Fruit fly (Drosophila melanogaster) whole organism, wandering third instar larva: ENCODE measurements around the gene NdufA3.

Experiments used
- Abd-B ChIP-seq: fragments of >200 bp; optimal IDR thresholded peaks from 2 replicates; lab custom pipeline; 2017; ENCODE audit warnings: missing biosample characterization, missing genetic modification characterization
- CG9705 ChIP-seq: fragments of 200-800 bp; sonication (Bioruptor generic); optimal IDR thresholded peaks from 2 replicates; lab custom pipeline; 2018; ENCODE audit warnings: missing biosample characterization, mild to moderate bottlenecking, missing genetic modification characterization
- CrebA ChIP-seq: fragments of 200-800 bp; sonication (Bioruptor generic); optimal IDR thresholded peaks from 2 replicates; lab custom pipeline; 2016; ENCODE audit warnings: missing biosample characterization, mild to moderate bottlenecking, missing genetic modification characterization, borderline replicate concordance
- Dfd ChIP-seq: fragments of >200 bp; optimal IDR thresholded peaks from 2 replicates; lab custom pipeline; 2017; ENCODE audit warnings: missing biosample characterization, missing genetic modification characterization
- Dif ChIP-seq: fragments of 200-275, 200-300 bp; sonication (Bioruptor generic); optimal IDR thresholded peaks from 2 replicates; lab custom pipeline; 2018; ENCODE audit warnings: missing biosample characterization, missing genetic modification characterization; ENCODE audit not compliant: partially characterized antibody
- HLH106 ChIP-seq: fragments of 200-800 bp; optimal IDR thresholded peaks from 3 replicates; lab custom pipeline; 2019; ENCODE audit warnings: missing biosample characterization, mild to moderate bottlenecking, missing genetic modification characterization, moderate library complexity
- Hnf4 ChIP-seq: fragments of 200-800 bp; sonication (Bioruptor generic); optimal IDR thresholded peaks from 2 replicates; lab custom pipeline; 2016; ENCODE audit warnings: missing biosample characterization, mild to moderate bottlenecking, missing genetic modification characterization
- Hr83 ChIP-seq: fragments of 200-300 bp; sonication (Bioruptor generic); optimal IDR thresholded peaks from 2 replicates; lab custom pipeline; 2016; ENCODE audit warnings: missing biosample characterization, mild to moderate bottlenecking, missing genetic modification characterization, moderate library complexity; ENCODE audit not compliant: poor library complexity, severe bottlenecking
- Jra ChIP-seq: sonication (Bioruptor generic); optimal IDR thresholded peaks from 2 replicates; lab custom pipeline; 2016; ENCODE audit warnings: missing biosample characterization, missing genetic modification characterization
- Mio ChIP-seq: sonication (Bioruptor generic); optimal IDR thresholded peaks from 2 replicates; lab custom pipeline; 2016; ENCODE audit warnings: missing biosample characterization, missing genetic modification characterization
- Myc ChIP-seq: fragments of >200 bp; optimal IDR thresholded peaks from 2 replicates; lab custom pipeline; 2017
- N ChIP-seq: fragments of >200 bp; optimal IDR thresholded peaks from 2 replicates; lab custom pipeline; 2018; ENCODE audit warnings: missing biosample characterization, missing external identifiers, missing genetic modification characterization
- OdsH ChIP-seq: fragments of 200-800 bp; sonication (Bioruptor generic); optimal IDR thresholded peaks from 2 replicates; lab custom pipeline; 2016; ENCODE audit warnings: missing biosample characterization, mild to moderate bottlenecking, missing genetic modification characterization
- Rel ChIP-seq, 2 experiments: fragments of 200-800 bp; sonication (Bioruptor generic) in 1 of 2; optimal IDR thresholded peaks; 2 replicates in 1 of 2; 3 replicates in 1 of 2; lab custom pipeline; 2016 to 2019; ENCODE audit warnings: mild to moderate bottlenecking in 2 of 2, missing biosample characterization in 2 of 2, missing genetic modification characterization in 2 of 2, moderate library complexity in 1 of 2
- Sp1 ChIP-seq: fragments of 200-800 bp; sonication (Bioruptor generic); optimal IDR thresholded peaks from 3 replicates; lab custom pipeline; 2019; ENCODE audit warnings: missing biosample characterization, mild to moderate bottlenecking, missing genetic modification characterization, moderate library complexity
- Vsx2 ChIP-seq: fragments of 200-300, 225-300 bp; sonication (Bioruptor generic); optimal IDR thresholded peaks from 2 replicates; lab custom pipeline; 2018; ENCODE audit warnings: missing biosample characterization, missing genetic modification characterization; ENCODE audit not compliant: partially characterized antibody
- br ChIP-seq: fragments of 200-800 bp; sonication (Bioruptor generic); optimal IDR thresholded peaks from 2 replicates; lab custom pipeline; 2016; ENCODE audit warnings: missing biosample characterization, missing genetic modification characterization
- brk ChIP-seq: fragments of 200-800 bp; sonication (Bioruptor generic); optimal IDR thresholded peaks from 2 replicates; lab custom pipeline; 2016; ENCODE audit warnings: missing biosample characterization, mild to moderate bottlenecking, missing genetic modification characterization
- dl ChIP-seq, 2 experiments: fragments of 175-275, 200-275 bp in 1 of 2; fragments of 200-275 bp in 1 of 2; sonication (Bioruptor generic); optimal IDR thresholded peaks; lab custom pipeline; 2018; ENCODE audit warnings: mild to moderate bottlenecking in 2 of 2, missing biosample characterization in 2 of 2, missing genetic modification characterization in 2 of 2, moderate library complexity in 2 of 2; ENCODE audit not compliant: partially characterized antibody in 2 of 2, insufficient read depth in 1 of 2
- dsf ChIP-seq: sonication (Bioruptor generic); optimal IDR thresholded peaks from 2 replicates; lab custom pipeline; 2016; ENCODE audit warnings: missing biosample characterization, missing genetic modification characterization, borderline replicate concordance
- ey ChIP-seq: fragments of 200-800 bp; sonication (Bioruptor generic); optimal IDR thresholded peaks from 2 replicates; lab custom pipeline; 2016; ENCODE audit warnings: missing biosample characterization, missing genetic modification characterization
- foxo ChIP-seq, 2 experiments: fragments of 200-800 bp; sonication (Bioruptor generic); optimal IDR thresholded peaks; 2 replicates in 1 of 2; 3 replicates in 1 of 2; lab custom pipeline; 2016 to 2017; ENCODE audit warnings: missing biosample characterization in 2 of 2, missing genetic modification characterization in 2 of 2
- fru ChIP-seq: fragments of 200-800 bp; sonication (Bioruptor generic); optimal IDR thresholded peaks from 3 replicates; lab custom pipeline; 2016; ENCODE audit warnings: missing biosample characterization, mild to moderate bottlenecking, missing genetic modification characterization
- h ChIP-seq: fragments of 200-800 bp; sonication (Bioruptor generic); optimal IDR thresholded peaks from 3 replicates; lab custom pipeline; 2016; ENCODE audit warnings: missing biosample characterization, mild to moderate bottlenecking, missing genetic modification characterization
- lola ChIP-seq: fragments of >200 bp; optimal IDR thresholded peaks from 2 replicates; lab custom pipeline; 2017; ENCODE audit warnings: missing biosample characterization, missing genetic modification characterization
- psq ChIP-seq: fragments of 200-800 bp; sonication (Bioruptor generic); optimal IDR thresholded peaks from 3 replicates; lab custom pipeline; 2017; ENCODE audit warnings: missing biosample characterization, mild to moderate bottlenecking, missing genetic modification characterization, moderate library complexity
- rgr ChIP-seq: fragments of 200-800 bp; sonication (Bioruptor generic); optimal IDR thresholded peaks from 3 replicates; lab custom pipeline; 2016; ENCODE audit warnings: missing biosample characterization, mild to moderate bottlenecking, missing genetic modification characterization
- sage ChIP-seq: fragments of 200-800 bp; sonication (Bioruptor generic); optimal IDR thresholded peaks from 2 replicates; lab custom pipeline; 2016; ENCODE audit warnings: missing biosample characterization, mild to moderate bottlenecking, missing genetic modification characterization
- tai ChIP-seq: sonication (Bioruptor generic); optimal IDR thresholded peaks from 2 replicates; lab custom pipeline; 2016; ENCODE audit warnings: missing biosample characterization, missing genetic modification characterization
- usp ChIP-seq: fragments of >200 bp; optimal IDR thresholded peaks from 2 replicates; lab custom pipeline; 2017; ENCODE audit warnings: missing biosample characterization, missing genetic modification characterization

The NdufA3 gene

dm6 chrX:9163645-9164509 is 4.0 kb upstream of the NdufA3 start (continued):
- TF ChIP-seq CG9705 (GFP tag; lab: Kevin White, UChicago) (no peak), sage (no peak), tai (GFP tag; lab: Kevin White, UChicago) (no peak), Vsx2 (GFP tag; lab: Kevin White, UChicago) (no peak), psq (GFP tag; lab: Kevin White, UChicago) (peak; percentile 50)

- TF ChIP-seq foxo (GFP tag; optimal IDR thresholded peaks at IDR 0.05; lab: Kevin White, UChicago) = no peak
- no peak for TF ChIP-seq tai (GFP tag; lab: Kevin White, UChicago)
- TF ChIP-seq rgr (GFP tag; lab: Kevin White, UChicago) = peak; percentile 22
- no peak for TF ChIP-seq Dfd
- TF ChIP-seq Abd-B (GFP tag; lab: Kevin White, UChicago) = no peak
- TF ChIP-seq CG9705 (GFP tag; lab: Kevin White, UChicago) = no peak
- no peak for TF ChIP-seq N (GFP tag; lab: Kevin White, UChicago)
- TF ChIP-seq dsf (GFP tag; lab: Kevin White, UChicago) = no peak
- peak; percentile 18 for TF ChIP-seq Jra (GFP tag; lab: Kevin White, UChicago)
- TF ChIP-seq CrebA (GFP tag; lab: Kevin White, UChicago) = no peak
- no peak for TF ChIP-seq Dif (GFP tag; lab: Kevin White, UChicago)
- peak; percentile 3 for TF ChIP-seq fru
- TF ChIP-seq Hr83 (GFP tag; lab: Kevin White, UChicago) = peak; percentile 3
- TF ChIP-seq Rel (GFP tag; optimal IDR thresholded peaks at IDR 0.05; lab: Kevin White, UChicago) = no peak
- TF ChIP-seq Rel (tag; optimal IDR thresholded peaks at IDR 0.05; lab: Kevin White, UChicago) = peak; percentile 64
- TF ChIP-seq HLH106 (tag; lab: Kevin White, UChicago) = no peak
- TF ChIP-seq usp (GFP tag; lab: Kevin White, UChicago) = no peak
- no peak for TF ChIP-seq Sp1 (GFP tag; lab: Kevin White, UChicago)
- TF ChIP-seq lola = no peak
- no peak for TF ChIP-seq OdsH
- TF ChIP-seq ey (GFP tag; lab: Kevin White, UChicago) = no peak
- no peak for TF ChIP-seq Hnf4 (GFP tag; lab: Kevin White, UChicago)
- no peak for TF ChIP-seq dl (GFP tag; optimal IDR thresholded peaks at IDR 0.05; lab: Kevin White, UChicago; ENCODE audit: insufficient read depth in 1 of 2, partially characterized antibody in 2 of 2)
Measured at dm6 chrX:9163110-9163509, 3.3 kb upstream of the NdufA3 start, which contains the start of gene mei-P26. Gene mei-P26, plus strand, starts transcription at chrX:9163255.

- TF ChIP-seq Rel (GFP tag; optimal IDR thresholded peaks at IDR 0.05; lab: Kevin White, UChicago) (no peak), Rel (tag; optimal IDR thresholded peaks at IDR 0.05; lab: Kevin White, UChicago) (peak; percentile 97), brk (no peak), Vsx2 (GFP tag; lab: Kevin White, UChicago) (no peak), Mio (no peak), fru (no peak), Myc (lab: Kevin White, UChicago) (peak; percentile 13)
Measured at dm6 chrX:9161912-9162311, 2.1 kb upstream of the NdufA3 start, which contains the start of the genes Zpr1 and CG44532. Gene Zpr1, minus strand, starts transcription at chrX:9162090. Gene CG44532, plus strand, starts transcription at chrX:9162092.

dm6 chrX:9158366-9158765 is 1.5 kb downstream of the NdufA3 start, which contains the start of the genes Ost48 and Dlip1:
Gene Ost48, minus strand, starts transcription at chrX:9158515.
Gene Dlip1, plus strand, starts transcription at chrX:9158622.
- TF ChIP-seq Rel (GFP tag; optimal IDR thresholded peaks at IDR 0.05; lab: Kevin White, UChicago) = no peak
- peak; percentile 3 for TF ChIP-seq Rel (tag; optimal IDR thresholded peaks at IDR 0.05; lab: Kevin White, UChicago)
- TF ChIP-seq Abd-B (GFP tag; lab: Kevin White, UChicago) = no peak
- TF ChIP-seq, all 38 proteins: peak for 1

- TF ChIP-seq h (GFP tag; lab: Kevin White, UChicago) (peak; percentile 24), br (GFP tag; lab: Kevin White, UChicago) (peak; percentile 12), Sp1 (GFP tag; lab: Kevin White, UChicago) (peak; percentile 14), rgr (GFP tag; lab: Kevin White, UChicago) (peak; percentile 6), Dif (GFP tag; lab: Kevin White, UChicago) (peak; percentile 33), HLH106 (tag; lab: Kevin White, UChicago) (no peak), brk (peak; percentile 17), dsf (GFP tag; lab: Kevin White, UChicago) (no peak)
Measured at dm6 chrX:9156388-9156823, 3.4 kb downstream of the NdufA3 start, which contains the start of gene His3.3B. Gene His3.3B, minus strand, starts transcription at chrX:9156669.
